Fruit fly (Drosophila melanogaster): ENCODE data around the gene CG3942.
A peak's percentile ranks its signal among the peaks of the same experiment; 100 is the strongest.

The CG3942 gene

DNA sequence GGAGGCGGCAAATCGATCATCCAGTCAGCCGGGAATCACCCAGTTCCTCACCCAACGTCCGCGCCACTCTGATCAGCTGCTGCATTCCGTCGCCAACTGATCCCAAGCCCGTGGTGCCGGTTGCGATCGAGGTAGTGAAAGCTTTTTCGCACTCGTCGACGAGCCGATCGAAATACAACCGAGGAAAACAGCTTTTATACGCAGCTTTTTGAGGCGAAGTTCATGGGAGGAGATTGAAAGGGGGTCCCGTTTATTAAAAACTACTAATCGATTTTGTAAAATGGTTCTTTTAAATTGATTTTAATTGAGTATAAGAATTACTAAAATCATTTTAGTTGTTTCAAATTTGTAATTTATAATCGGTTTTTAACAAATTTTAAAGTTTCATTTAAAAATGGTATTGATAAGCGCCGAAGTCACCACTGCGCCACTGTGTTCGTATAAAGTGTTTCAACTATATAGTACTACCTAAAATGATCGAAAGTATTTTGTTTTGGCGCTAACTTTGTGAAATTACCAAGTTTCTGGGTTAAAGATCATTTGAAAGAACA is 32.5 kb upstream of the CG3942 start, which contains the start of gene CG4860 (continued):
- TF ChIP-seq CG12744 (GFP tag; optimal IDR thresholded peaks at IDR 0.05) (peak; percentile 85), CG13894 (tag; optimal IDR thresholded peaks at IDR 0.05) (peak; percentile 77), slbo (GFP tag; IDR thresholded peaks at IDR 0.05) (peak; percentile 94), CG8089 (GFP tag; optimal IDR thresholded peaks at IDR 0.05) (peak; percentile 64), tin (GFP tag; optimal IDR thresholded peaks at IDR 0.05) (peak; percentile 81), sug (tag; optimal IDR thresholded peaks at IDR 0.05) (peak; percentile 86), tio (GFP tag; optimal IDR thresholded peaks at IDR 0.05) (peak; percentile 78), pb (GFP tag; optimal IDR thresholded peaks at IDR 0.05) (peak; percentile 54), sens (GFP tag) (peak; percentile 96), CG15269 (tag; optimal IDR thresholded peaks at IDR 0.05) (peak; percentile 93), mirr (GFP tag; optimal IDR thresholded peaks at IDR 0.05) (peak; percentile 35), CG15696 (tag; optimal IDR thresholded peaks at IDR 0.05) (peak; percentile 32), CG7271 (tag; optimal IDR thresholded peaks at IDR 0.05) (peak; percentile 20), zfh1 (GFP tag; IDR thresholded peaks at IDR 0.05) (peak; percentile 78; the same call in 2 of the 3 replicates), danr (GFP tag; IDR thresholded peaks at IDR 0.05) (peak; percentile 71; the same call in 1 of the 2 replicates), Spps (tag; optimal IDR thresholded peaks at IDR 0.05) (peak; percentile 6), CG17361 (GFP tag; IDR thresholded peaks at IDR 0.05) (no peak; the same call in 2 of the 3 replicates), CG14441 (GFP tag; IDR thresholded peaks at IDR 0.05) (peak; percentile 89), lov (optimal IDR thresholded peaks at IDR 0.05) (no peak), lov (GFP tag; IDR thresholded peaks at IDR 0.05) (0 out of 3 replicates have a peak, but pooled peaks have one; percentile 16), CG2202 (tag; optimal IDR thresholded peaks at IDR 0.05) (peak; percentile 57), pfk (GFP tag; optimal IDR thresholded peaks at IDR 0.05) (no peak), CG6791 (GFP tag; IDR thresholded peaks at IDR 0.05; ENCODE audit: partially characterized antibody) (no peak), CG12391 (tag; optimal IDR thresholded peaks at IDR 0.05) (peak; percentile 89), CG7556 (GFP tag; optimal IDR thresholded peaks at IDR 0.05) (peak; percentile 91), MESR4 (GFP tag; optimal IDR thresholded peaks at IDR 0.05) (peak; percentile 19), sim (GFP tag; IDR thresholded peaks at IDR 0.05) (peak; percentile 57; the same call in 1 of the 2 replicates), CG31388 (GFP tag; optimal IDR thresholded peaks at IDR 0.05) (peak; percentile 57), Lim3 (GFP tag; IDR thresholded peaks at IDR 0.05) (no peak), cg (GFP tag; optimal IDR thresholded peaks at IDR 0.05) (no peak), Taf1 (GFP tag; IDR thresholded peaks at IDR 0.05) (peak; percentile 71; the same call in 1 of the 2 replicates), salm (tag; optimal IDR thresholded peaks at IDR 0.05) (peak; percentile 81), sens-2 (GFP tag; IDR thresholded peaks at IDR 0.05) (peak; percentile 62; the same call in 1 of the 2 replicates), p53 (GFP tag; optimal IDR thresholded peaks at IDR 0.05) (peak; percentile 69), CG7839 (tag; optimal IDR thresholded peaks at IDR 0.05) (peak; percentile 90), CG17568 (GFP tag; optimal IDR thresholded peaks at IDR 0.05) (no peak), CG4820 (GFP tag; optimal IDR thresholded peaks at IDR 0.05) (peak; percentile 80), mam (GFP tag; optimal IDR thresholded peaks at IDR 0.05) (peak; percentile 93), CG3407 (GFP tag; optimal IDR thresholded peaks at IDR 0.05) (peak; percentile 74), BtbVII (GFP tag; optimal IDR thresholded peaks at IDR 0.05) (peak; percentile 71), CG4617 (GFP tag; optimal IDR thresholded peaks at IDR 0.05; ENCODE audit: borderline replicate concordance) (peak; percentile 53), Sox102F (GFP tag; optimal IDR thresholded peaks at IDR 0.05) (peak; percentile 92), Opbp (GFP tag; IDR thresholded peaks at IDR 0.05; ENCODE audit: partially characterized antibody) (no peak), CG14014 (GFP tag; IDR thresholded peaks at IDR 0.05) (peak; percentile 91), grn (GFP tag; optimal IDR thresholded peaks at IDR 0.05) (no peak), CG3163 (GFP tag; optimal IDR thresholded peaks at IDR 0.05) (peak; percentile 45), CG12942 (GFP tag; optimal IDR thresholded peaks at IDR 0.05) (peak; percentile 80), CG13424 (tag; optimal IDR thresholded peaks at IDR 0.05) (peak; percentile 93), CG5245 (GFP tag; optimal IDR thresholded peaks at IDR 0.05) (peak; percentile 81), GATAe (GFP tag; conservative IDR thresholded peaks at IDR 0.05) (peak; percentile 58; the same call in 1 of the 2 replicates)

Measured in whole organism, embryonic.